Worm (Caenorhabditis elegans) whole organism, L3 larva: ENCODE results near the gene hpl-2.

Experiments
- R02D3.7 ChIP-seq: fragments of 150-350 bp; optimal IDR thresholded peaks from 2 replicates; lab custom pipeline; 2014; ENCODE audit warnings: missing biosample characterization, missing genetic modification characterization
- ZK546.5 ChIP-seq: sonication (generic microtip); optimal IDR thresholded peaks from 2 replicates; lab custom pipeline; 2017; ENCODE audit warnings: missing biosample characterization, missing genetic modification characterization
- aly-2 ChIP-seq: fragments of 150-350 bp; optimal IDR thresholded peaks from 2 replicates; lab custom pipeline; 2014; ENCODE audit warnings: missing biosample characterization, missing genetic modification characterization
- ceh-16 ChIP-seq: sonication (generic microtip); optimal IDR thresholded peaks from 2 replicates; lab custom pipeline; 2017; ENCODE audit warnings: missing biosample characterization, missing genetic modification characterization
- daf-12 ChIP-seq: fragments of 150-350 bp; optimal IDR thresholded peaks from 2 replicates; lab custom pipeline; 2014; ENCODE audit warnings: missing biosample characterization, missing genetic modification reagents, missing genetic modification characterization
- elt-1 ChIP-seq: fragments of 150-350 bp; optimal IDR thresholded peaks from 2 replicates; lab custom pipeline; 2014; ENCODE audit warnings: missing biosample characterization, missing genetic modification characterization
- elt-2 ChIP-seq: sonication (generic microtip); optimal IDR thresholded peaks from 2 replicates; lab custom pipeline; 2016; ENCODE audit warnings: missing genetic modification reagents, mild to moderate bottlenecking, missing genetic modification characterization, missing compliant biosample characterization
- eor-1 ChIP-seq, 2 experiments: fragments of 150-350 bp; optimal IDR thresholded peaks; 2 replicates each; lab custom pipeline; 2014 to 2018; ENCODE audit warnings: missing biosample characterization in 2 of 2, missing genetic modification characterization in 2 of 2
- fkh-2 ChIP-seq: fragments of 150-350 bp; optimal IDR thresholded peaks from 2 replicates; lab custom pipeline; 2014; ENCODE audit warnings: missing biosample characterization, missing genetic modification reagents, missing genetic modification characterization
- hmg-11 ChIP-seq: sonication (generic microtip); optimal IDR thresholded peaks from 2 replicates; lab custom pipeline; 2016; ENCODE audit warnings: missing genetic modification characterization, missing compliant biosample characterization
- lin-15B ChIP-seq: fragments of 150-350 bp; optimal IDR thresholded peaks from 2 replicates; lab custom pipeline; 2014; ENCODE audit warnings: missing biosample characterization, missing genetic modification characterization
- lin-39 ChIP-seq: fragments of 150-350 bp; optimal IDR thresholded peaks from 2 replicates; lab custom pipeline; 2018; ENCODE audit warnings: missing biosample characterization, missing genetic modification reagents, missing genetic modification characterization
- lsy-12 ChIP-seq: sonication (generic microtip); optimal IDR thresholded peaks from 2 replicates; lab custom pipeline; 2016; ENCODE audit warnings: mild to moderate bottlenecking, missing genetic modification characterization, missing compliant biosample characterization
- mdl-1 ChIP-seq: fragments of 150-350 bp; optimal IDR thresholded peaks from 2 replicates; lab custom pipeline; 2014; ENCODE audit warnings: missing biosample characterization, missing genetic modification characterization
- mml-1 ChIP-seq: fragments of 150-350 bp; sonication (generic microtip); optimal IDR thresholded peaks from 3 replicates; lab custom pipeline; 2014; ENCODE audit warnings: missing biosample characterization, missing genetic modification characterization
- nfya-1 ChIP-seq: sonication (generic microtip); optimal IDR thresholded peaks from 2 replicates; lab custom pipeline; 2017; ENCODE audit warnings: missing genetic modification characterization, mild to moderate bottlenecking, missing compliant biosample characterization, antibody characterized with exemption, moderate library complexity; ENCODE audit not compliant: insufficient read depth
- nhr-23 ChIP-seq: fragments of 150-350 bp; optimal IDR thresholded peaks from 2 replicates; lab custom pipeline; 2014; ENCODE audit warnings: missing biosample characterization, missing genetic modification reagents, missing genetic modification characterization
- nhr-25 ChIP-seq: sonication (generic microtip); optimal IDR thresholded peaks from 2 replicates; lab custom pipeline; 2017; ENCODE audit warnings: missing biosample characterization, missing genetic modification characterization
- nhr-28 ChIP-seq: fragments of 150-350 bp; optimal IDR thresholded peaks from 2 replicates; lab custom pipeline; 2014; ENCODE audit warnings: missing biosample characterization, missing genetic modification characterization
- nhr-43 ChIP-seq: sonication (generic microtip); optimal IDR thresholded peaks from 2 replicates; lab custom pipeline; 2016; ENCODE audit warnings: mild to moderate bottlenecking, missing genetic modification characterization, missing compliant biosample characterization; ENCODE audit not compliant: poor library complexity, severe bottlenecking
- nhr-67 ChIP-seq: fragments of 150-350 bp; optimal IDR thresholded peaks from 2 replicates; lab custom pipeline; 2014; ENCODE audit warnings: missing biosample characterization, missing genetic modification characterization
- nhr-76 ChIP-seq: fragments of 150-350 bp; sonication (generic microtip); optimal IDR thresholded peaks from 5 replicates; lab custom pipeline; 2014; ENCODE audit warnings: missing biosample characterization, missing genetic modification characterization
- nhr-77 ChIP-seq: fragments of 150-350 bp; optimal IDR thresholded peaks from 2 replicates; lab custom pipeline; 2014; ENCODE audit warnings: missing biosample characterization, missing genetic modification characterization
- pha-4 ChIP-seq: fragments of 150-350 bp; optimal IDR thresholded peaks from 2 replicates; lab custom pipeline; 2014; ENCODE audit warnings: missing biosample characterization, missing genetic modification reagents, missing genetic modification characterization
- pqm-1 ChIP-seq: fragments of 150-350 bp; optimal IDR thresholded peaks from 2 replicates; lab custom pipeline; 2017; ENCODE audit warnings: missing biosample characterization, missing genetic modification characterization, inconsistent platforms
- skn-1 ChIP-seq: fragments of 150-350 bp; optimal IDR thresholded peaks from 2 replicates; lab custom pipeline; 2014; ENCODE audit warnings: missing biosample characterization, missing genetic modification characterization
- snpc-4 ChIP-seq: fragments of 150-350 bp; optimal IDR thresholded peaks from 2 replicates; lab custom pipeline; 2014; ENCODE audit warnings: missing biosample characterization, missing genetic modification characterization
- tbx-2 ChIP-seq: sonication (generic microtip); optimal IDR thresholded peaks from 2 replicates; lab custom pipeline; 2016; ENCODE audit warnings: mild to moderate bottlenecking, missing genetic modification characterization, missing compliant biosample characterization
- unc-39 ChIP-seq: sonication (generic microtip); optimal IDR thresholded peaks from 4 replicates; lab custom pipeline; 2017; ENCODE audit warnings: missing biosample characterization, missing genetic modification characterization
- unc-62 ChIP-seq: fragments of 150-350 bp; sonication (generic microtip); optimal IDR thresholded peaks from 4 replicates; lab custom pipeline; 2014; ENCODE audit warnings: missing biosample characterization, missing genetic modification reagents, missing genetic modification characterization
- zag-1 ChIP-seq: fragments of 150-350 bp; optimal IDR thresholded peaks from 2 replicates; lab custom pipeline; 2014; ENCODE audit warnings: missing biosample characterization, missing genetic modification characterization
- ztf-11 ChIP-seq: fragments of 150-350 bp; optimal IDR thresholded peaks from 2 replicates; lab custom pipeline; 2014; ENCODE audit warnings: missing biosample characterization, missing genetic modification characterization

The hpl-2 gene

DNA sequence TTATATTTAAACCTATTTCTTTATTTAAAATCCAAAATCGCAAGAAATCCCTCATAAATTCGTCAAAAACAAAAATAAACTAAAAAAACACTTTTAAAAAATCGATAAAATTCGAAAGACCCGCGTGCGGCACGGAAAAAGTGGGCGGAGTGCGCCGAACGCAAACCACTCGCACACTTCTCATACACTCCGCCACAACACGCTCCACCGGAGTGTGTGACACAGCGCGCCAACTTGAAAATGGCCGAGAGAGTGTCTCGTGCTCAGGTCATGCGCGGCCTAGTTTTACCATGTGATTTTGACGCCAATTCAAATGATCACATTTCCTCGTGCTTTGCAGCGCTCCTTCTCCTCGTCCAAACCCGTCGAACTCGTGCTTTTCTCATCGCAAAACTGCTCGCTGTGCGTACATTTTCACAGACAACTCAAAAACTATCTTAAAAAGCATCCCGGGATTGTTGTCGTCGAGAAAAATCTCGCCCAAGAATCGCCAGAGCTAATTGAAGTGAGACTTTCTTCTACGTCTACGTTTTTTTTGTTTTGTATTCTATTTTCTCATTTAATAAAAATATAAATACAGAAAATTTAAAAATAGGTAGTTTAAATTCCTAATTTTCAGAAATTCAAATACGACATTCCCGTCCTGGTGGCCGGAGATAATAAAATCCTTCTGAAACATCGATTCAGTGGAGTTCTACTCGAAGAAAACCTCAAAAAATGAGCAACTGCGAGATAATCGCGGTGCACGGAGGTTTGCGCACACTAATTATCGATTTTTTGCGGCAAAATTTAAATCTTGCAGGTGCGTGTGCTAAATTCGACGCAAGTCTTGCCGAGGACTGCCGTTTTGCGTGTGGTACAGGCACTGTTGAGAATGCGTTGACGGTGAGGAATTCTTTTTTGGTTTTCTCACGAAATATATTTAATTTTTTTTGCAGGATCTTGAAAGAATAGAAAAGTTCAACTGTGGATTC, 4.0 kb upstream of the hpl-2 start, which contains the start of gene tasp-1 (continued):
- peak; percentile 100 for TF ChIP-seq lin-39 (tag; lab: Kevin White, UChicago)

DNA sequence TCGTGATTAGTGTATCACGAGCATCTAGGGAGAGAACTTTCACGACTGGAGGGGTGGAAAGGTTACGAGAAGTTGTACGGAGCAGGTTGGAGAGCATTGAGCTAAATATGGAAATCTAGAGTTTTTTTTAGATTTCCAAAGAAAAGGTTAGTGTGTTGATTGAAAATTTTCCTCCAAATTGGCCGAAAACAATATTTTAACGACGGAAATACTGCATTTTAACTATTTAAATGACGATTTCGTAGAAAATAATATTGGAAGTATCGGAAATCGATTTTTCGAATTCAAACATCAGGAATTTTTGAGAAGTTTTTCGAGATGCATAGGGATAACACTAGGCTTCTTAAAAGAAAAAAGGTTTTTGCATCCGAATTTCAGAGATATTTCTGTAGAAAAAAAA, 3.1 kb upstream of the hpl-2 start, which contains the start of gene K01G5.10:
Gene K01G5.10, minus strand, starts transcription at position 101 of the 400 bp plus-strand sequence.
- TF ChIP-seq tbx-2 (tag; lab: Kevin White, UChicago) (no peak), eor-1 (tag; optimal IDR thresholded peaks at IDR 0.05; lab: Kevin White, UChicago) (no peak), lsy-12 (tag; lab: Kevin White, UChicago) (no peak), fkh-2 (no peak), pqm-1 (no peak), hmg-11 (tag; lab: Kevin White, UChicago) (no peak), ceh-16 (tag; lab: Kevin White, UChicago) (no peak), R02D3.7 (tag; lab: Kevin White, UChicago) (no peak), daf-12 (no peak), pha-4 (tag; lab: Kevin White, UChicago) (no peak), nhr-25 (tag; lab: Kevin White, UChicago) (no peak), lin-39 (tag; lab: Kevin White, UChicago) (no peak), unc-39 (no peak), lin-15B (tag; lab: Kevin White, UChicago) (no peak), mml-1 (no peak), nhr-76 (tag; lab: Kevin White, UChicago) (no peak)

DNA sequence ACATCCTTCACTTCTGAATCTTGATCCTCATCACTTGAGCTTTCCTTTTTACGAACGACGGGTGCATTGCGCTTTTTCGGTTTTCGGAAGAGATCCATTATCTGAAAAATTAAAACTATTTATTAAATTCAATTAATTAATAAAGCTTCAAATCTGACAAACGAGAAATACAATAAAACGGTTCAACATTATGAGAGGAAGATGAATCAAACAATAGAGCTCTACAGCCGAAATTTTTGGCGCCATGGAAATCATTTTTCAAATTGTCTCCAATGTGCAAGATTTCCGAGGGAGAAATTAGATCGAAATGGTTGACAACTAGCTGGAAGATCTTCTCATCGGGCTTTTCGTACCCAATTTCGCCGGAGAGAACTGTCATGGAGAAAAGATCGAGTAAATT, 2.2 kb upstream of the hpl-2 start, which contains the start of gene rnf-113:
Gene rnf-113, minus strand, starts transcription at position 101 of the 400 bp plus-strand sequence.
- TF ChIP-seq elt-1 (tag; lab: Kevin White, UChicago) (no peak), tbx-2 (tag; lab: Kevin White, UChicago) (no peak), skn-1 (tag; lab: Kevin White, UChicago) (no peak), ZK546.5 (tag; lab: Kevin White, UChicago) (no peak), ztf-11 (tag; lab: Kevin White, UChicago) (no peak), nhr-23 (tag; lab: Kevin White, UChicago) (no peak), hmg-11 (tag; lab: Kevin White, UChicago) (no peak), mdl-1 (tag; lab: Kevin White, UChicago) (no peak), zag-1 (no peak), pqm-1 (no peak), nhr-67 (no peak), unc-39 (no peak)

DNA sequence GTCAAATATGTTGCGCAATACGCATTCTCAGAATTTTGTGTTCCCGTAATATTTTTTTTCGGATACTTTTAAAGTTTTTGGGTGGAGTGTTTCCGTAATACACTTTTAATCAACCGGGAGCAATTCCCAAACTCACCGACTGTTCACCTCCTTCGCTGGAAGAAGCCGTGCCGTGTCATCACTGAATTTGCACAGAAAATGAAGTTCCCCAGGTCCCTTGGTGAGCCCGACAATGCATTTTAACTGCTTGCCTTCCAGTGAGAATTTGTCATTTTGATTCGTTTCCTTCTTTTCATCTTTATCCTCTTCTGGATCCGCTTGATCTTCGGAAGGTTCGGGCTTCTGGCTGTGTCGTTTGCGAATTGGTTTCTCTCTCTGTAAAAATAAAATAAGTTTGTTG, 951 bp downstream of the hpl-2 start:
- TF ChIP-seq nfya-1 (tag; lab: Kevin White, UChicago) (no peak), nhr-28 (tag; lab: Kevin White, UChicago) (no peak), nhr-43 (tag; lab: Kevin White, UChicago) (no peak), nhr-23 (tag; lab: Kevin White, UChicago) (no peak), snpc-4 (tag; lab: Kevin White, UChicago) (no peak), zag-1 (no peak), nhr-25 (tag; lab: Kevin White, UChicago) (no peak), nhr-77 (tag; lab: Kevin White, UChicago) (no peak), ZK546.5 (tag; lab: Kevin White, UChicago) (no peak), unc-62 (no peak), aly-2 (no peak), eor-1 (tag; optimal IDR thresholded peaks at IDR 0.05; lab: Kevin White, UChicago) (no peak)

DNA sequence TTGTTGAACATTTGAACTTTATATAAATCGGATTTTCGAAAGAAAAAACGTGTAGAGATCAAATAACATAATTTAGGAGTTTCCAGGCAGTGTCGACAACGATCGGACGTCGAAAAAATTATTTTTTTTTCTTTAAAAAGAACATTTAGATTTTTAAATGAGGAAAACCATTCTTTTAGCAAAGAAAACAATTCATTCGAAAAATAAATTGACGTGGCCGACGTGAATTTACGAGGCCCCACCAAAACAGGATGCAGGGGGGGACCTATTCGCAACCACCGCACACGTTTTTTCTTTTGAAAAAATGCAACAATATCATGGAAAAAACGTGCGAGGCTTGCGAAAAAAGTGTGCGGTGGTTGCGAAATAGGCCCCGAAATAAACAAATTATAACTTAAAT, 5.3 kb downstream of the hpl-2 start, which contains the start of gene enu-3.6:
Gene enu-3.6, plus strand, starts transcription at position 392 of the 400 bp plus-strand sequence.
- TF ChIP-seq elt-2 = peak; percentile 1
- TF ChIP-seq, all 47 proteins: peak for 1; not testable (repeated sequence) for 46
